Worm (Caenorhabditis elegans): Measurements from ENCODE around the gene rap-1.

ce11 chrIV:8925990-8926389 lies 7.3 kb upstream of the rap-1 start, which contains the start of the genes D1046.2 and cfim-2:
- TF ChIP-seq nhr-12 (tag; optimal IDR thresholded peaks at IDR 0.05) (no peak), mdl-1 (tag; optimal IDR thresholded peaks at IDR 0.05) (no peak), fos-1 (tag; optimal IDR thresholded peaks at IDR 0.05) (no peak), fkh-8 (tag; optimal IDR thresholded peaks at IDR 0.05) (no peak), sptf-1 (tag; optimal IDR thresholded peaks at IDR 0.05) (no peak), nhr-11 (tag; optimal IDR thresholded peaks at IDR 0.05) (no peak), ztf-11 (tag; optimal IDR thresholded peaks at IDR 0.05) (no peak)

Measured in whole organism, L1 larva.